Fruit fly (Drosophila melanogaster) Kc167 (cell line): ENCODE measurements around the gene CG32647.

Experiments used
- Myc ChIP-seq: fragments of >200 bp; optimal IDR thresholded peaks from 2 replicates; lab custom pipeline; 2017; ENCODE audit warnings: missing external identifiers
- insv ChIP-seq: fragments of >200 bp; optimal IDR thresholded peaks from 3 replicates; lab custom pipeline; 2018; ENCODE audit warnings: missing external identifiers

- TF ChIP-seq insv (lab: Kevin White, UChicago) = no peak
- TF ChIP-seq Myc (lab: Kevin White, UChicago) = no peak
These were observed 42.1 kb downstream of the CG32647 start for dm6 chrX:12742651-12743020.
